Worm (Caenorhabditis elegans) whole organism, L2 larva: ENCODE measurements around the gene K09E3.2.

Experiments
- alr-1 ChIP-seq: fragments of 150-350 bp; optimal IDR thresholded peaks from 2 replicates; lab custom pipeline; 2014; ENCODE audit warnings: missing biosample characterization, missing genetic modification characterization
- ceh-82 ChIP-seq: fragments of 150-350 bp; optimal IDR thresholded peaks from 2 replicates; lab custom pipeline; 2014; ENCODE audit warnings: missing biosample characterization, missing genetic modification characterization
- egl-27 ChIP-seq: sonication (generic microtip); optimal IDR thresholded peaks from 3 replicates; lab custom pipeline; 2017; ENCODE audit warnings: missing biosample characterization, missing genetic modification reagents, missing genetic modification characterization
- fos-1 ChIP-seq: fragments of 150-350 bp; optimal IDR thresholded peaks from 2 replicates; lab custom pipeline; 2014; ENCODE audit warnings: missing biosample characterization, missing genetic modification characterization
- nhr-237 ChIP-seq: fragments of 150-350 bp; optimal IDR thresholded peaks from 2 replicates; lab custom pipeline; 2014; ENCODE audit warnings: missing biosample characterization, missing genetic modification characterization
- skn-1 ChIP-seq: sonication (generic microtip); optimal IDR thresholded peaks from 2 replicates; lab custom pipeline; 2017; ENCODE audit warnings: missing biosample characterization, missing genetic modification characterization
- snpc-4 ChIP-seq: fragments of 150-350 bp; optimal IDR thresholded peaks from 2 replicates; lab custom pipeline; 2014; ENCODE audit warnings: missing biosample characterization, missing genetic modification characterization
- unc-62 ChIP-seq: fragments of 150-350 bp; optimal IDR thresholded peaks from 2 replicates; lab custom pipeline; 2014; ENCODE audit warnings: missing biosample characterization, missing genetic modification reagents, missing genetic modification characterization

DNA sequence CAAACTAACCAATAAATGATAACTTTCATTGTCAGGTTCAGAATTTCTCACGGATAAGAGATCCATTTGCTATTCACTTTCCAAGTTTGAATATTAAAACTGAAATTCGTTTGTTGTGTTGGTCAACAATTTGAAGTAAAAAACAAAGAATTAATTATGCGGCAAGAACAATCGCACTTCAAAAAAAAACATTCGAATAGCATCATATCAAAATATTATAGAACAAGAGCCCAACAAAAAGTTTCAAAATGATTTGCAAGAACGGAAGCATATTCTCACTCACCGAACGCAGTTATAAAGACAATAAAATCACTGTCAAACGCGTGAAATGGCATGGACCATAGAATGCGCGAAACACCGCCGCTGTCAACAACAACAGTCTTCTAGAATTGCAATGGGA is 17.0 kb downstream of the K09E3.2 start, which contains the start of gene K09E3.7:
- no peak for TF ChIP-seq snpc-4
- TF ChIP-seq alr-1: no peak
- no peak for TF ChIP-seq unc-62 (GFP tag; lab: Kevin White, UChicago)
- no peak for TF ChIP-seq skn-1 (tag; lab: Kevin White, UChicago)
- TF ChIP-seq nhr-237 (tag; lab: Kevin White, UChicago): no peak
- no peak for TF ChIP-seq egl-27 (tag; lab: Kevin White, UChicago)
- no peak for TF ChIP-seq ceh-82 (tag; lab: Kevin White, UChicago)
- no peak for TF ChIP-seq fos-1 (tag; lab: Kevin White, UChicago)
